Fruit fly (Drosophila melanogaster) whole organism, embryonic: ENCODE results near the gene CG14079.

Source experiments
- Atf6 ChIP-seq: fragments of 200-800 bp; sonication (Bioruptor generic); IDR thresholded peaks from 2 replicates; pipeline ENCODE4 v1.3.6; 2022; ENCODE audit warnings: missing biosample characterization, missing genetic modification characterization
- BtbVII ChIP-seq: fragments of 200-800 bp; sonication (Bioruptor generic); optimal IDR thresholded peaks from 3 replicates; lab custom pipeline; 2017; ENCODE audit warnings: missing biosample characterization, mild to moderate bottlenecking, missing genetic modification characterization
- CG10209 ChIP-seq: fragments of 200-800 bp; sonication (Bioruptor generic); optimal IDR thresholded peaks from 3 replicates; lab custom pipeline; 2017; ENCODE audit warnings: missing biosample characterization, mild to moderate bottlenecking, missing genetic modification characterization, missing genetic modification reagents
- CG10979 ChIP-seq: fragments of 200-800 bp; sonication (Bioruptor generic); optimal IDR thresholded peaks from 2 replicates; lab custom pipeline; 2018; ENCODE audit warnings: missing biosample characterization, mild to moderate bottlenecking, missing genetic modification characterization, moderate library complexity
- CG11504 ChIP-seq: fragments of 200-800 bp; sonication (Bioruptor generic); optimal IDR thresholded peaks from 3 replicates; lab custom pipeline; 2019; ENCODE audit warnings: missing biosample characterization, mild to moderate bottlenecking, missing genetic modification characterization, moderate library complexity
- CG11695 ChIP-seq: fragments of 200-800 bp; sonication (Bioruptor generic); IDR thresholded peaks from 3 replicates; pipeline ENCODE4 v1.3.6; 2022; ENCODE audit warnings: missing biosample characterization, missing genetic modification characterization
- CG12299 ChIP-seq: fragments of 200-800 bp; sonication (Bioruptor generic); optimal IDR thresholded peaks from 2 replicates; lab custom pipeline; 2018; ENCODE audit warnings: missing biosample characterization, mild to moderate bottlenecking, missing genetic modification characterization
- CG1233 ChIP-seq: fragments of 200-800 bp; sonication (Bioruptor generic); optimal IDR thresholded peaks from 4 replicates; lab custom pipeline; 2018; ENCODE audit warnings: missing biosample characterization, mild to moderate bottlenecking, missing genetic modification characterization
- CG12391 ChIP-seq: fragments of 200-800 bp; sonication (Bioruptor generic); optimal IDR thresholded peaks from 3 replicates; lab custom pipeline; 2018; ENCODE audit warnings: missing biosample characterization, mild to moderate bottlenecking, missing genetic modification characterization, moderate library complexity
- CG13775 ChIP-seq: fragments of 200-800 bp; sonication (Bioruptor generic); optimal IDR thresholded peaks from 3 replicates; lab custom pipeline; 2017; ENCODE audit warnings: missing biosample characterization, mild to moderate bottlenecking, missing genetic modification characterization
- CG14710 ChIP-seq: fragments of 200-800 bp; sonication (Bioruptor generic); optimal IDR thresholded peaks from 3 replicates; lab custom pipeline; 2019; ENCODE audit warnings: missing biosample characterization, mild to moderate bottlenecking, missing genetic modification characterization, moderate library complexity
- CG17361 ChIP-seq: fragments of 200-800 bp; sonication (Bioruptor generic); IDR thresholded peaks from 3 replicates; pipeline ENCODE4 v1.3.6; 2022; ENCODE audit warnings: missing biosample characterization, missing genetic modification characterization
- CG2678 ChIP-seq: fragments of 200-800 bp; sonication (Bioruptor generic); optimal IDR thresholded peaks from 3 replicates; lab custom pipeline; 2019; ENCODE audit warnings: missing biosample characterization, mild to moderate bottlenecking, missing genetic modification characterization, moderate library complexity
- CG3281 ChIP-seq: fragments of 200-800 bp; sonication (Bioruptor generic); optimal IDR thresholded peaks from 3 replicates; lab custom pipeline; 2017; ENCODE audit warnings: missing biosample characterization, mild to moderate bottlenecking, missing genetic modification characterization
- CG7556 ChIP-seq: fragments of 200-800 bp; sonication (Bioruptor generic); optimal IDR thresholded peaks from 2 replicates; lab custom pipeline; 2017; ENCODE audit warnings: missing biosample characterization, mild to moderate bottlenecking, missing genetic modification characterization
- CG7839 ChIP-seq: fragments of 200-800 bp; sonication (Bioruptor generic); optimal IDR thresholded peaks from 3 replicates; lab custom pipeline; 2018; ENCODE audit warnings: missing biosample characterization, mild to moderate bottlenecking, missing genetic modification characterization, moderate library complexity
- CG8924 ChIP-seq: fragments of 200-800 bp; optimal IDR thresholded peaks from 3 replicates; lab custom pipeline; 2019; ENCODE audit warnings: missing biosample characterization, mild to moderate bottlenecking, missing genetic modification characterization, moderate library complexity
- CoRest ChIP-seq: fragments of 200-800 bp; sonication (Bioruptor generic); optimal IDR thresholded peaks from 3 replicates; lab custom pipeline; 2018; ENCODE audit warnings: missing biosample characterization, mild to moderate bottlenecking, missing genetic modification characterization, moderate library complexity
- CrebB ChIP-seq: fragments of 200-800 bp; sonication (Bioruptor generic); optimal IDR thresholded peaks from 3 replicates; lab custom pipeline; 2018; ENCODE audit warnings: missing biosample characterization, mild to moderate bottlenecking, missing genetic modification characterization
- D ChIP-seq, 2 experiments: fragments of 200-800 bp in 1 of 2; fragments of >200 bp in 1 of 2; sonication (Bioruptor generic) in 1 of 2; optimal IDR thresholded peaks; 2 replicates in 1 of 2; 3 replicates in 1 of 2; lab custom pipeline; 2017; ENCODE audit warnings: mild to moderate bottlenecking in 1 of 2, missing biosample characterization in 1 of 2, missing genetic modification characterization in 1 of 2, missing genetic modification reagents in 1 of 2
- Dbx ChIP-seq: fragments of 200-800 bp; sonication (Bioruptor generic); IDR thresholded peaks from 3 replicates; pipeline ENCODE4 v1.3.6; 2022; ENCODE audit warnings: missing biosample characterization, missing genetic modification characterization
- Fer1 ChIP-seq: fragments of 200-800 bp; sonication (Bioruptor generic); optimal IDR thresholded peaks from 2 replicates; lab custom pipeline; 2017; ENCODE audit warnings: missing biosample characterization, mild to moderate bottlenecking, missing genetic modification characterization
- Hand ChIP-seq: fragments of 200-800 bp; sonication (Bioruptor generic); optimal IDR thresholded peaks from 2 replicates; lab custom pipeline; 2017; ENCODE audit warnings: mild to moderate bottlenecking, missing biosample characterization, missing genetic modification reagents, missing genetic modification characterization
- Hsf ChIP-seq: fragments of 200-800 bp; sonication (Bioruptor generic); optimal IDR thresholded peaks from 3 replicates; lab custom pipeline; 2016; ENCODE audit warnings: missing biosample characterization, missing genetic modification characterization
- Meics ChIP-seq: fragments of 200-800 bp; sonication (Bioruptor generic); optimal IDR thresholded peaks from 2 replicates; lab custom pipeline; 2017; ENCODE audit warnings: missing biosample characterization, mild to moderate bottlenecking, missing genetic modification characterization
- Nf-YA ChIP-seq: fragments of 200-800 bp; sonication (Bioruptor generic); IDR thresholded peaks from 2 replicates; pipeline ENCODE4 v1.3.6; 2022; ENCODE audit warnings: missing biosample characterization, missing genetic modification characterization
- Nf-YB ChIP-seq: fragments of 200-800 bp; sonication (Bioruptor generic); optimal IDR thresholded peaks from 3 replicates; lab custom pipeline; 2019; ENCODE audit warnings: missing biosample characterization, mild to moderate bottlenecking, missing genetic modification characterization, moderate library complexity
- Oli ChIP-seq: fragments of 200-800 bp; sonication (Bioruptor generic); optimal IDR thresholded peaks from 2 replicates; lab custom pipeline; 2018; ENCODE audit warnings: missing biosample characterization, mild to moderate bottlenecking, missing genetic modification characterization, moderate library complexity
- Sox100B ChIP-seq: fragments of 200-800 bp; sonication (Bioruptor generic); optimal IDR thresholded peaks from 3 replicates; lab custom pipeline; 2018; ENCODE audit warnings: missing biosample characterization, mild to moderate bottlenecking, missing genetic modification characterization
- Sox102F ChIP-seq: fragments of 200-800 bp; sonication (Bioruptor generic); optimal IDR thresholded peaks from 2 replicates; lab custom pipeline; 2018; ENCODE audit warnings: missing biosample characterization, mild to moderate bottlenecking, missing genetic modification characterization, moderate library complexity
- Xbp1 ChIP-seq: fragments of 200-800 bp; sonication (Bioruptor generic); optimal IDR thresholded peaks from 3 replicates; lab custom pipeline; 2016; ENCODE audit warnings: missing biosample characterization, mild to moderate bottlenecking, missing genetic modification characterization
- ase ChIP-seq: fragments of 200-800 bp; sonication (Bioruptor generic); IDR thresholded peaks from 3 replicates; pipeline ENCODE4 v1.3.6; 2022; ENCODE audit warnings: missing biosample characterization, missing genetic modification characterization
- bcd ChIP-seq: fragments of 200-800 bp; sonication (Bioruptor generic); optimal IDR thresholded peaks from 2 replicates; lab custom pipeline; 2017; ENCODE audit warnings: missing biosample characterization, mild to moderate bottlenecking, missing genetic modification characterization
- bigmax ChIP-seq: fragments of 200-800 bp; sonication (Bioruptor generic); optimal IDR thresholded peaks from 2 replicates; lab custom pipeline; 2018; ENCODE audit warnings: missing biosample characterization, mild to moderate bottlenecking, missing genetic modification characterization
- dpn ChIP-seq, 2 experiments: fragments of 200-800 bp; sonication (Bioruptor generic); optimal IDR thresholded peaks; 3 replicates each; lab custom pipeline; 2016; ENCODE audit warnings: missing biosample characterization in 2 of 2, missing genetic modification characterization in 2 of 2
- dysf ChIP-seq: fragments of 200-800 bp; sonication (Bioruptor generic); IDR thresholded peaks from 3 replicates; pipeline ENCODE4 v1.3.6; 2022; ENCODE audit warnings: missing biosample characterization, missing genetic modification characterization
- gem ChIP-seq: fragments of 200-800 bp; sonication (Bioruptor generic); optimal IDR thresholded peaks from 2 replicates; lab custom pipeline; 2019; ENCODE audit warnings: missing biosample characterization, mild to moderate bottlenecking, missing genetic modification characterization, moderate library complexity
- ind ChIP-seq: fragments of 200-800 bp; sonication (Bioruptor generic); optimal IDR thresholded peaks from 3 replicates; lab custom pipeline; 2016; ENCODE audit warnings: missing biosample characterization, missing genetic modification characterization
- lab ChIP-seq: fragments of 200-800 bp; sonication (Bioruptor generic); optimal IDR thresholded peaks from 3 replicates; lab custom pipeline; 2017; ENCODE audit warnings: missing biosample characterization, missing genetic modification characterization, mild to moderate bottlenecking, moderate library complexity, missing genetic modification reagents
- lilli ChIP-seq: fragments of 200-800 bp; sonication (Bioruptor generic); optimal IDR thresholded peaks from 3 replicates; lab custom pipeline; 2016; ENCODE audit warnings: missing biosample characterization, missing genetic modification characterization
- row ChIP-seq: fragments of 200-800 bp; sonication (Bioruptor generic); IDR thresholded peaks from 3 replicates; pipeline ENCODE4 v1.3.6; 2022; ENCODE audit warnings: missing biosample characterization, missing genetic modification characterization
- tap ChIP-seq: fragments of 200-800 bp; optimal IDR thresholded peaks from 3 replicates; lab custom pipeline; 2019; ENCODE audit warnings: missing biosample characterization, mild to moderate bottlenecking, missing genetic modification characterization, moderate library complexity
- tgo ChIP-seq: fragments of 200-800 bp; sonication (Bioruptor generic); IDR thresholded peaks from 3 replicates; pipeline ENCODE4 v1.3.6; 2022; ENCODE audit warnings: missing biosample characterization, missing genetic modification characterization
- trem ChIP-seq: fragments of 200-800 bp; optimal IDR thresholded peaks from 3 replicates; lab custom pipeline; 2019; ENCODE audit warnings: missing biosample characterization, mild to moderate bottlenecking, missing genetic modification characterization, moderate library complexity
- trh ChIP-seq: fragments of 200-800 bp; sonication (Bioruptor generic); optimal IDR thresholded peaks from 2 replicates; lab custom pipeline; 2016; ENCODE audit warnings: missing biosample characterization, missing genetic modification characterization
- zf30C ChIP-seq: fragments of 200-800 bp; sonication (Bioruptor generic); optimal IDR thresholded peaks from 3 replicates; lab custom pipeline; 2018; ENCODE audit warnings: missing biosample characterization, mild to moderate bottlenecking, missing genetic modification characterization

Gene CG14079

DNA sequence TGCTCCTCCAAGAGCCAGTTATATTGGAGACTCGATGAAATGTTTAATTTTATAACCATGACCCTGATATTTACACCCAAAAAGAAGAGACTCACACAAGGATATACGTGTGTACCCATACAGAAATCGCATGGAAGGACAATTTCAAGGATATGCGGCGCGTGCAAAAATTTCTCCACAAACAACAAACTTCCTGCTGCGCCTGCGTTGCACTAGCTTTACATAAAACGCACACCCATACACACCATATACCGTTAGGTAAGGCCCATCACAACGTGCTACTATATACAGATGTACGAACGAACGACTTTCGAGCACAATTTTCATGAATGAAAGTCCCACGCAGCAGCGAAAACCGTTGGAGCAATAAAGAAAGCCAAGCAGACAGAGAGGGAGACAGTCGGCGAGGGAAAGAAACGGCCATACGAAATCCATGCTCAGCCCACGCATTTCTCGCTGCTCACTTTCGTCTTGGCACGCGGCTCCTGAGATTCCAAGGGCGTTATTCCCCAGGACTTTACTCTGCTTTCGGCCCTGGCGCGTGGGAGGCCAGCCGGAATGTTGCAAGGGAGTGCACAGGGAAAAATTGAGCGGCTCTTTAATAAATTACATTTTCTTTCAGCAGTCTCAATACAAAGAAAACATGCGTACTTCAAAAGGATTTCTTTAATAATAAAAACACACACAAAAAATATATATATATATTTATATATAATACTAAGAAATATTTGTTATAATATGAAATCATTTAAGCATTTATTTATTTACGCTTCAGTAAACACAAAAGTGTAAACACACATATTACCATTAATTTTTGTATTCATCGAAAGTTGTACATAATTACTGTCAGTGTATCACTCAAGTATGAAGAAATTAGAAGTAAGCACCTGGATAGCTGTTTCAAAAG is 10.2 kb upstream of the CG14079 start (continued):
- TF ChIP-seq zf30C (GFP tag; lab: Kevin White, UChicago) (no peak), Nf-YA (GFP tag; lab: Robert Waterston, UW) (no peak), D (optimal IDR thresholded peaks at IDR 0.05; lab: Kevin White, UChicago) (no peak), D (GFP tag; optimal IDR thresholded peaks at IDR 0.05; lab: Kevin White, UChicago) (peak; percentile 20), CG11695 (0 out of 3 replicates have a peak, but pooled peaks have one; percentile 18), CG10209 (peak; percentile 44), dpn (GFP tag; optimal IDR thresholded peaks at IDR 0.05; lab: Kevin White, UChicago) (peak in 1 of 2 experiments; percentile 11), Fer1 (GFP tag; lab: Kevin White, UChicago) (peak; percentile 54), CG17361 (peak; percentile 56; the same call in 2 of the 3 replicates), tap (tag; lab: Kevin White, UChicago) (peak; percentile 25), CG12391 (tag; lab: Kevin White, UChicago) (peak; percentile 49), CG12299 (peak; percentile 19), CoRest (tag; lab: Kevin White, UChicago) (peak; percentile 58), Oli (peak; percentile 21), lab (GFP tag; lab: Kevin White, UChicago) (peak; percentile 69), CrebB (tag; lab: Kevin White, UChicago) (no peak), row (peak; percentile 30; the same call in 1 of the 3 replicates), CG7556 (peak; percentile 75), lilli (GFP tag; lab: Kevin White, UChicago) (no peak), CG3281 (GFP tag; lab: Kevin White, UChicago) (peak; percentile 62), trh (GFP tag; lab: Kevin White, UChicago) (no peak), Dbx (0 out of 3 replicates have a peak, but pooled peaks have one; percentile 35), bigmax (GFP tag; lab: Kevin White, UChicago) (no peak), gem (peak; percentile 77), Xbp1 (GFP tag; lab: Kevin White, UChicago) (peak; percentile 23), Sox102F (GFP tag; lab: Kevin White, UChicago) (peak; percentile 59), CG1233 (peak; percentile 33), CG11504 (tag; lab: Kevin White, UChicago) (peak; percentile 61), Sox100B (GFP tag; lab: Kevin White, UChicago) (peak; percentile 44), CG7839 (tag; lab: Kevin White, UChicago) (peak; percentile 65), tgo (GFP tag; lab: Robert Waterston, UW) (no peak; the same call in 2 of the 3 replicates), dysf (GFP tag; lab: Robert Waterston, UW) (0 out of 3 replicates have a peak, but pooled peaks have one; percentile 5), bcd (GFP tag; lab: Kevin White, UChicago) (peak; percentile 17), Meics (peak; percentile 68), ind (peak; percentile 27), CG10979 (peak; percentile 51), trem (peak; percentile 17), Nf-YB (peak; percentile 19), CG2678 (tag; lab: Kevin White, UChicago) (peak; percentile 61), CG14710 (tag; lab: Kevin White, UChicago) (peak; percentile 35), Hand (GFP tag; lab: Kevin White, UChicago) (peak; percentile 33), ase (0 out of 3 replicates have a peak, but pooled peaks have one; percentile 18), CG13775 (GFP tag; lab: Kevin White, UChicago) (peak; percentile 44), CG8924 (tag; lab: Kevin White, UChicago) (peak; percentile 58), Atf6 (GFP tag; lab: Robert Waterston, UW) (0 out of 2 replicates have a peak, but pooled peaks have one; percentile 29), BtbVII (GFP tag; lab: Kevin White, UChicago) (peak; percentile 39), Hsf (no peak)
